Fruit fly (Drosophila melanogaster) S2 (cell line): ENCODE results near the gene 5-HT2B.

Experiments used
- CG8478 ChIP-seq: fragments of >200 bp; optimal IDR thresholded peaks from 2 replicates; lab custom pipeline; 2018
- CTCF ChIP-seq, 2 experiments: fragments of >200 bp; optimal IDR thresholded peaks; 2 replicates each; lab custom pipeline; 2018

Gene 5-HT2B

DNA sequence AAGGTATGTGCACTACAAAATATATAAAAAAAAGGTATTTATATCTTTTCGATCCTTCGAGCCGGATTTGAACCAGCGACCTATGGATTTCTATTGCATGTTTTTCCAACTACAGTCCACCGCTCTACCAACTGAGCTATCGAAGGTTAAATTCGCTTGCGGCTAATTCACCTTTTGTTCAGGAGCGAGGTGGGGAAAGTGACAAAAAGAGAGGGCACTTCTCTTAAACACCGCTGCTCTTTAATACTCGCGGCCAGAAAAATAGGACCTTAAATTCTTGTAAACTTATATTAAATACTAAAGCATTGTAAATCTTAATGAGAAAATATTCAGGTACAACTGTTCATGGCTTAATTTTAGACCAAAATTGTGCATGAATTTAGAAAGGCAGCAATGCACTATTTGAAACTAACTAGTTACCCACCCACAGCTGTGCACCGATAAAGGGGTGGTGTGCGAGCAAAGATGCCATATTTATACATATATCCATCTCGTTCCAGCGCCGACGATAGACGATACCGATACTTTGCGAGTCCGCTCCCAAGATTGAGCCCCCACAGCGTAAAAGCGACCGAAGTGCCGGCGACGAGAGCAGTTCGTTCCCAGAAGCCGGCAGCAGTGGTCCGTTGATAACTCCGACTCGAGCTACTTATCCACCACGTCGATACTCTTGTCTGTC, 91.2 kb downstream of the 5-HT2B start:
- TF ChIP-seq CG8478 (lab: Kevin White, UChicago) (no peak), CTCF (optimal IDR thresholded peaks at IDR 0.05; lab: Kevin White, UChicago) (no peak)

DNA sequence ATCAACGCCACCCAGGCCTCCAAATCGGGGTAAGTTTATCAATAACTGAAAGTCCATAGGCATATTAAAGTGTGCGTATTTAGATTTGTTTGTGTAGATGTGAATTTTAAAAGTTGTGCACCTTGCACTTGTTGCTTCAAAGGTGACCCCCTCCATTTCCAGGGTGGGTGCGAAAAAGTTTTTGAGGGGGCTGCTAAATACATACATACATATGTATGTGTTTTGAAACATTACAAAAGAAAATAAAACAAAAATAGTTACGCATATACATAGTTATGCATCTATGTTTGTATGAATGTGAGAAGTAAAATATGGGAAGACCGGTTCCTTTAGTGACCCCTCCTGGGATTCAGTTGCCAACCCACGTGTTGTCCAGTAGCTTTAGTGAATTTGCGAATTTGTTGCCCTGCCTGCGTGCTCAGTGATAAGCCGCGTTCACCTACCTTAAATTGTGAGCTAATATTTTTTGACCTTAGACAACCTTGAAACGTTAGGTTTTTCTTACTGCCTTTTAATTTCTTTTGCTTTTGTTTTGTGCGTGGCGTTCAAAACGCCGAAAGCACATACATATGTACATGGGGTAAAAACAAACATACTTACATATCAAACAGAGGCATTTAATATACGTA, 92.0 kb downstream of the 5-HT2B start:
- TF ChIP-seq CG8478 (lab: Kevin White, UChicago), result no peak
- TF ChIP-seq CTCF (optimal IDR thresholded peaks at IDR 0.05; lab: Kevin White, UChicago), result no peak

- TF ChIP-seq CG8478 (lab: Kevin White, UChicago), result no peak
- no peak for TF ChIP-seq CTCF (optimal IDR thresholded peaks at IDR 0.05; lab: Kevin White, UChicago)
Measured at dm6 chr3R:8670529-8671491, 92.8 kb downstream of the 5-HT2B start, which contains the start of gene p. Gene p, minus strand, starts transcription at chr3R:8670684.

dm6 chr3R:8673803-8674234, 95.8 kb downstream of the 5-HT2B start, which contains the start of gene mRpL19:
Gene mRpL19, plus strand, starts transcription at chr3R:8674109.
- TF ChIP-seq CTCF (optimal IDR thresholded peaks at IDR 0.05; lab: Kevin White, UChicago) (no peak), CG8478 (lab: Kevin White, UChicago) (no peak)

DNA sequence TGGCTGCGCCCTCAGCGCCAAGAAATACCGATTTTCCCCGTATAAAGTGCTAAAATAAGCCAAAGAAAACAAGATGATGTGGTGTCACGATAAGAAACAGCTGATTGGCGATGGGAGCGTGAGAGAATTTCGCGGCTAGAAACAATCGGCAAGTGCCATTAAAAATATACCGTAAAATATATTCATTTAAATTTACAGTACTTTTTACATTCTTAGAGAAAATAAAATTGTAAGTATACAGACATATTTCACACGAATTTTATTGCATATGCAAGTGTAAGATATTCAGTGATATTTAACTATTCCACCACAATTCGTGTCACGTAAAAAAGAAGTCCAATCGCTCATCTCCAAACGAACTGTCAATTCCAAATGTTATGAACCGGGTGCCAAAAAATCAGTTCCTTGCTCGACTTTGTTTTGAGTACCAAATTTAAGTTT, 98.6 kb downstream of the 5-HT2B start, which contains the start of the genes Unc50, CG11755 and CG8043:
Gene Unc50 (minus strand): TSS at position 54 of the 441 bp plus-strand sequence.
Gene CG11755 (plus strand): TSS at position 356 of the 441 bp plus-strand sequence.
Gene CG8043 (plus strand): TSS at position 356 of the 441 bp plus-strand sequence.
- TF ChIP-seq CG8478 (lab: Kevin White, UChicago) (no peak), CTCF (optimal IDR thresholded peaks at IDR 0.05; lab: Kevin White, UChicago) (no peak)
